Fruit fly (Drosophila melanogaster) S2 (cell line): ENCODE results near the gene CG3625.

Experiments
- CG8478 ChIP-seq: fragments of >200 bp; optimal IDR thresholded peaks from 2 replicates; lab custom pipeline; 2018
- CTCF ChIP-seq, 2 experiments: fragments of >200 bp; optimal IDR thresholded peaks; 2 replicates each; lab custom pipeline; 2018

DNA sequence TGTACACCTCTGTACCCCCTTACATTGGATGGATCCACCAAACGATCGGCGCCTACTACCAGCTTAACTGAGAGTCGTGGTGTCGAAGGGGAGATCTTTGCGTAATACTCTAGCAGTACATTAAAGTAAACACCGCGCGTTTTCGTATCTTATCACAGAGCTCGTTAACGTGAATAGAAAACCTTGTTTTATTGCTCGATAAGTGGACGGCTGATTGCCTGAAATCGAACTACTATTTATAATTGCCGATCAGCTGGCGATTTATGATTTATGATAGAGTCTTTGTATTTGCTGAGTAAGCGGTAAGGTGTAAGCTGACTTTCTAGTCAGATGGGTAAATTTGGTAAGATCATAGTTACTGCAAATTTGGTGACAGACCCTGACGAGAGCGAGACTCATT is 31.3 kb upstream of the CG3625 start:
- TF ChIP-seq CTCF (optimal IDR thresholded peaks at IDR 0.05; lab: Kevin White, UChicago) (no peak), CG8478 (no peak)
